Fruit fly (Drosophila melanogaster) whole organism, embryonic: Measurements from ENCODE around the gene CG6414.
A peak's percentile ranks its signal among the peaks of the same experiment; 100 is the strongest.

Experiments
- Antp ChIP-seq: fragments of 200-800 bp; sonication (Bioruptor generic); optimal IDR thresholded peaks from 3 replicates; lab custom pipeline; 2016; ENCODE audit warnings: missing biosample characterization, missing genetic modification characterization
- BEAF-32 ChIP-seq: fragments of 200-800 bp; sonication (Bioruptor generic); optimal IDR thresholded peaks from 3 replicates; lab custom pipeline; 2017; ENCODE audit warnings: missing biosample characterization, missing genetic modification characterization, mild to moderate bottlenecking, moderate library complexity, missing genetic modification reagents
- Bdp1 ChIP-seq: fragments of 200-800 bp; sonication (Bioruptor generic); optimal IDR thresholded peaks from 3 replicates; lab custom pipeline; 2016; ENCODE audit warnings: missing biosample characterization, missing genetic modification characterization
- CG1024 ChIP-seq: fragments of 200-800 bp; sonication (Bioruptor generic); IDR thresholded peaks from 2 replicates; pipeline ENCODE4 v1.3.6; 2022; ENCODE audit warnings: missing biosample characterization, missing genetic modification characterization
- CG11723 ChIP-seq: fragments of 200-800 bp; sonication (Bioruptor generic); optimal IDR thresholded peaks from 2 replicates; lab custom pipeline; 2017; ENCODE audit warnings: missing biosample characterization, mild to moderate bottlenecking, missing genetic modification characterization
- CG13287 ChIP-seq: fragments of 200-800 bp; sonication (Bioruptor generic); IDR thresholded peaks from 2 replicates; pipeline ENCODE4 v1.3.6; 2022; ENCODE audit warnings: missing biosample characterization, missing genetic modification characterization; ENCODE audit not compliant: partially characterized antibody
- CG16815 ChIP-seq: fragments of 200-800 bp; sonication (Bioruptor generic); optimal IDR thresholded peaks from 3 replicates; lab custom pipeline; 2017; ENCODE audit warnings: missing biosample characterization, mild to moderate bottlenecking, missing genetic modification characterization
- CG17328 ChIP-seq: fragments of 200-800 bp; sonication (Bioruptor generic); IDR thresholded peaks from 2 replicates; pipeline ENCODE4 v1.3.6; 2022; ENCODE audit warnings: missing biosample characterization, missing genetic modification characterization
- CG2199 ChIP-seq: fragments of 200-800 bp; sonication (Bioruptor generic); IDR thresholded peaks from 3 replicates; pipeline ENCODE4 v1.3.6; 2022; ENCODE audit warnings: missing biosample characterization, missing genetic modification characterization
- CG2202 ChIP-seq: fragments of 200-800 bp; sonication (Bioruptor generic); optimal IDR thresholded peaks from 2 replicates; lab custom pipeline; 2018; ENCODE audit warnings: missing biosample characterization, mild to moderate bottlenecking, missing genetic modification characterization
- CG30431 ChIP-seq: fragments of 200-800 bp; sonication (Bioruptor generic); optimal IDR thresholded peaks from 2 replicates; lab custom pipeline; 2017; ENCODE audit warnings: missing biosample characterization, missing genetic modification characterization
- CG3065 ChIP-seq: fragments of 200-800 bp; sonication (Bioruptor generic); optimal IDR thresholded peaks from 2 replicates; lab custom pipeline; 2016; ENCODE audit warnings: missing biosample characterization, missing genetic modification characterization
- CG5953 ChIP-seq: fragments of 200-800 bp; sonication (Bioruptor generic); IDR thresholded peaks from 2 replicates; pipeline ENCODE4 v1.3.6; 2022; ENCODE audit warnings: missing biosample characterization, missing genetic modification characterization
- CG6254 ChIP-seq: fragments of 200-800 bp; sonication (Bioruptor generic); optimal IDR thresholded peaks from 3 replicates; lab custom pipeline; 2017; ENCODE audit warnings: mild to moderate bottlenecking, missing biosample characterization, missing genetic modification reagents, missing genetic modification characterization
- CG8388 ChIP-seq: fragments of 200-800 bp; sonication (Bioruptor generic); optimal IDR thresholded peaks from 2 replicates; lab custom pipeline; 2019; ENCODE audit warnings: missing biosample characterization, mild to moderate bottlenecking, missing genetic modification characterization, moderate library complexity
- D19B ChIP-seq: fragments of 200-800 bp; sonication (Bioruptor generic); optimal IDR thresholded peaks from 2 replicates; lab custom pipeline; 2017; ENCODE audit warnings: missing biosample characterization, mild to moderate bottlenecking, missing genetic modification characterization
- Dbx ChIP-seq: fragments of 200-800 bp; sonication (Bioruptor generic); IDR thresholded peaks from 3 replicates; pipeline ENCODE4 v1.3.6; 2022; ENCODE audit warnings: missing biosample characterization, missing genetic modification characterization
- Dip3 ChIP-seq: fragments of 200-800 bp; sonication (Bioruptor generic); optimal IDR thresholded peaks from 3 replicates; lab custom pipeline; 2016; ENCODE audit warnings: missing biosample characterization, missing genetic modification characterization
- Doc3 ChIP-seq: fragments of 200-800 bp; sonication (Bioruptor generic); IDR thresholded peaks from 3 replicates; pipeline ENCODE4 v1.3.6; 2022; ENCODE audit warnings: missing biosample characterization, missing genetic modification characterization; ENCODE audit not compliant: partially characterized antibody
- Drgx ChIP-seq: fragments of 200-800 bp; sonication (Bioruptor generic); IDR thresholded peaks from 2 replicates; pipeline ENCODE4 v1.3.6; 2022; ENCODE audit warnings: missing biosample characterization, missing genetic modification characterization
- Elba2 ChIP-seq: fragments of 200-800 bp; sonication (Bioruptor generic); optimal IDR thresholded peaks from 3 replicates; lab custom pipeline; 2016; ENCODE audit warnings: missing biosample characterization, missing genetic modification characterization
- Fer1 ChIP-seq: fragments of 200-800 bp; sonication (Bioruptor generic); optimal IDR thresholded peaks from 2 replicates; lab custom pipeline; 2017; ENCODE audit warnings: missing biosample characterization, mild to moderate bottlenecking, missing genetic modification characterization
- Fer2 ChIP-seq: fragments of 200-800 bp; sonication (Bioruptor generic); optimal IDR thresholded peaks from 2 replicates; lab custom pipeline; 2018; ENCODE audit warnings: missing biosample characterization, mild to moderate bottlenecking, missing genetic modification characterization, moderate library complexity
- HLH54F ChIP-seq: fragments of 200-800 bp; sonication (Bioruptor generic); optimal IDR thresholded peaks from 3 replicates; lab custom pipeline; 2016; ENCODE audit warnings: missing biosample characterization, missing genetic modification characterization
- Hmx ChIP-seq: fragments of 200-800 bp; sonication (Bioruptor generic); optimal IDR thresholded peaks from 2 replicates; lab custom pipeline; 2016; ENCODE audit warnings: missing biosample characterization, missing genetic modification characterization
- Lim3 ChIP-seq: fragments of 200-800 bp; sonication (Bioruptor generic); IDR thresholded peaks from 2 replicates; pipeline ENCODE4 v1.3.6; 2022; ENCODE audit warnings: missing biosample characterization, missing genetic modification characterization
- Nf-YA ChIP-seq: fragments of 200-800 bp; sonication (Bioruptor generic); IDR thresholded peaks from 2 replicates; pipeline ENCODE4 v1.3.6; 2022; ENCODE audit warnings: missing biosample characterization, missing genetic modification characterization
- Six4 ChIP-seq: fragments of 200-800 bp; sonication (Bioruptor generic); optimal IDR thresholded peaks from 2 replicates; lab custom pipeline; 2016; ENCODE audit warnings: missing biosample characterization, missing genetic modification characterization
- Xbp1 ChIP-seq: fragments of 200-800 bp; sonication (Bioruptor generic); optimal IDR thresholded peaks from 3 replicates; lab custom pipeline; 2016; ENCODE audit warnings: missing biosample characterization, mild to moderate bottlenecking, missing genetic modification characterization
- ato ChIP-seq: fragments of 200-800 bp; sonication (Bioruptor generic); IDR thresholded peaks from 2 replicates; pipeline ENCODE4 v1.3.6; 2022; ENCODE audit warnings: missing biosample characterization, missing genetic modification characterization; ENCODE audit not compliant: partially characterized antibody
- az2 ChIP-seq: fragments of 200-800 bp; sonication (Bioruptor generic); optimal IDR thresholded peaks from 3 replicates; lab custom pipeline; 2016; ENCODE audit warnings: missing biosample characterization, missing genetic modification characterization
- bab2 ChIP-seq: fragments of 200-800 bp; sonication (Bioruptor generic); optimal IDR thresholded peaks from 2 replicates; lab custom pipeline; 2016; ENCODE audit warnings: missing biosample characterization, missing genetic modification characterization
- cad ChIP-seq: fragments of >200 bp; optimal IDR thresholded peaks from 2 replicates; lab custom pipeline; 2017; ENCODE audit warnings: missing biosample characterization, missing genetic modification characterization
- chn ChIP-seq: fragments of 200-800 bp; sonication (Bioruptor generic); optimal IDR thresholded peaks from 2 replicates; lab custom pipeline; 2016; ENCODE audit warnings: missing biosample characterization, missing genetic modification characterization
- dimm ChIP-seq: fragments of 200-800 bp; sonication (Bioruptor generic); IDR thresholded peaks from 2 replicates; pipeline ENCODE4 v1.3.6; 2022; ENCODE audit warnings: missing biosample characterization, missing genetic modification characterization
- ems ChIP-seq: fragments of 200-800 bp; sonication (Bioruptor generic); optimal IDR thresholded peaks from 3 replicates; lab custom pipeline; 2016; ENCODE audit warnings: missing biosample characterization, missing genetic modification characterization
- fru ChIP-seq: fragments of >200 bp; optimal IDR thresholded peaks from 2 replicates; lab custom pipeline; 2017
- gem ChIP-seq: fragments of 200-800 bp; sonication (Bioruptor generic); optimal IDR thresholded peaks from 2 replicates; lab custom pipeline; 2019; ENCODE audit warnings: missing biosample characterization, mild to moderate bottlenecking, missing genetic modification characterization, moderate library complexity
- gsb ChIP-seq: fragments of 200-800 bp; sonication (Bioruptor generic); IDR thresholded peaks from 2 replicates; pipeline ENCODE4 v1.3.6; 2022; ENCODE audit warnings: missing biosample characterization, missing genetic modification characterization
- jigr1 ChIP-seq: fragments of 200-800 bp; sonication (Bioruptor generic); IDR thresholded peaks from 3 replicates; pipeline ENCODE4 v1.3.6; 2022; ENCODE audit warnings: missing biosample characterization, missing genetic modification characterization
- lab ChIP-seq: fragments of 200-800 bp; sonication (Bioruptor generic); optimal IDR thresholded peaks from 3 replicates; lab custom pipeline; 2017; ENCODE audit warnings: missing biosample characterization, missing genetic modification characterization, mild to moderate bottlenecking, moderate library complexity, missing genetic modification reagents
- lov ChIP-seq, 2 experiments: fragments of 200-800 bp in 1 of 2; fragments of >200 bp in 1 of 2; sonication (Bioruptor generic) in 1 of 2; IDR thresholded peaks in 1 of 2; optimal IDR thresholded peaks in 1 of 2; 2 replicates in 1 of 2; 3 replicates in 1 of 2; pipeline versions ENCODE4 v1.3.6 to Lab custom; 2017 to 2022; ENCODE audit warnings: missing biosample characterization in 1 of 2, missing genetic modification characterization in 1 of 2
- nau ChIP-seq: fragments of 200-800 bp; sonication (Bioruptor generic); optimal IDR thresholded peaks from 3 replicates; lab custom pipeline; 2017; ENCODE audit warnings: missing biosample characterization, mild to moderate bottlenecking, missing genetic modification characterization, missing genetic modification reagents
- p53 ChIP-seq: fragments of 200-800 bp; sonication (Bioruptor generic); optimal IDR thresholded peaks from 2 replicates; lab custom pipeline; 2016; ENCODE audit warnings: missing biosample characterization, missing genetic modification characterization
- sd ChIP-seq: fragments of 200-800 bp; sonication (Bioruptor generic); optimal IDR thresholded peaks from 3 replicates; lab custom pipeline; 2018; ENCODE audit warnings: missing biosample characterization, mild to moderate bottlenecking, missing genetic modification characterization, moderate library complexity
- sens-2 ChIP-seq: fragments of 200-800 bp; sonication (Bioruptor generic); IDR thresholded peaks from 2 replicates; pipeline ENCODE4 v1.3.6; 2022; ENCODE audit warnings: missing biosample characterization, missing genetic modification characterization
- seq ChIP-seq: fragments of 200-800 bp; sonication (Bioruptor generic); IDR thresholded peaks from 2 replicates; pipeline ENCODE4 v1.3.6; 2022; ENCODE audit warnings: missing biosample characterization, missing genetic modification characterization
- tio ChIP-seq: fragments of 200-800 bp; sonication (Bioruptor generic); optimal IDR thresholded peaks from 2 replicates; lab custom pipeline; 2017; ENCODE audit warnings: missing biosample characterization, missing genetic modification characterization, inconsistent platforms
- vnd ChIP-seq: fragments of 200-800 bp; sonication (Bioruptor generic); IDR thresholded peaks from 3 replicates; pipeline ENCODE4 v1.3.6; 2022; ENCODE audit warnings: missing biosample characterization, missing genetic modification characterization; ENCODE audit not compliant: partially characterized antibody
- vvl ChIP-seq: fragments of 200-800 bp; sonication (Bioruptor generic); IDR thresholded peaks from 2 replicates; pipeline ENCODE4 v1.3.6; 2022; ENCODE audit warnings: missing biosample characterization, missing genetic modification characterization
- wek ChIP-seq: fragments of 200-800 bp; sonication (Bioruptor generic); optimal IDR thresholded peaks from 3 replicates; lab custom pipeline; 2018; ENCODE audit warnings: missing biosample characterization, mild to moderate bottlenecking, missing genetic modification characterization, moderate library complexity
- wor ChIP-seq: fragments of 200-800 bp; sonication (Bioruptor generic); IDR thresholded peaks from 2 replicates; pipeline ENCODE4 v1.3.6; 2022; ENCODE audit warnings: missing biosample characterization, missing genetic modification characterization

The CG6414 gene

dm6 chrX:4010835-4011234 lies 39.7 kb upstream of the CG6414 start (continued):
- TF ChIP-seq D19B (GFP tag; lab: Kevin White, UChicago) (no peak), CG2202 (tag; lab: Kevin White, UChicago) (peak; percentile 9), Six4 (GFP tag; lab: Kevin White, UChicago) (peak; percentile 45), BEAF-32 (GFP tag; lab: Kevin White, UChicago) (no peak), Dip3 (peak; percentile 36), seq (GFP tag; lab: Robert Waterston, UW) (no peak), HLH54F (GFP tag; lab: Kevin White, UChicago) (peak; percentile 14), Lim3 (no peak), bab2 (GFP tag; lab: Kevin White, UChicago) (peak; percentile 42), CG17328 (GFP tag; lab: Robert Waterston, UW) (peak; percentile 42; the same call in 1 of the 2 replicates), Fer1 (peak; percentile 50), ems (GFP tag; lab: Kevin White, UChicago) (peak; percentile 9), lov (optimal IDR thresholded peaks at IDR 0.05; lab: Kevin White, UChicago) (no peak), lov (GFP tag; IDR thresholded peaks at IDR 0.05; lab: Robert Waterston, UW) (0 out of 3 replicates have a peak, but pooled peaks have one; percentile 16), Hmx (GFP tag; lab: Kevin White, UChicago) (no peak), CG6254 (no peak), lab (GFP tag; lab: Kevin White, UChicago) (peak; percentile 77), CG8388 (peak; percentile 43), nau (GFP tag; lab: Kevin White, UChicago) (no peak), ato (GFP tag; lab: Robert Waterston, UW) (no peak), CG30431 (peak; percentile 39), Fer2 (tag; lab: Kevin White, UChicago) (no peak), CG5953 (GFP tag; lab: Robert Waterston, UW) (no peak), az2 (GFP tag; lab: Kevin White, UChicago) (peak; percentile 48), Antp (GFP tag; lab: Kevin White, UChicago) (peak; percentile 73), CG11723 (GFP tag; lab: Kevin White, UChicago) (no peak), wor (no peak), Doc3 (GFP tag; lab: Robert Waterston, UW) (no peak), dimm (no peak), CG3065 (GFP tag; lab: Kevin White, UChicago) (no peak), sens-2 (GFP tag; lab: Robert Waterston, UW) (no peak), p53 (GFP tag; lab: Kevin White, UChicago) (no peak), Drgx (no peak), Nf-YA (GFP tag; lab: Robert Waterston, UW) (no peak), CG2199 (GFP tag; lab: Robert Waterston, UW) (no peak), CG16815 (GFP tag; lab: Kevin White, UChicago) (peak; percentile 32), sd (no peak), wek (GFP tag; lab: Kevin White, UChicago) (no peak), CG1024 (GFP tag; lab: Robert Waterston, UW) (no peak), Bdp1 (GFP tag; lab: Kevin White, UChicago) (no peak), chn (GFP tag; lab: Kevin White, UChicago) (peak; percentile 20), Dbx (GFP tag; lab: Robert Waterston, UW) (no peak), gsb (no peak), vvl (peak; percentile 69), CG13287 (GFP tag; lab: Robert Waterston, UW) (no peak), gem (peak; percentile 73), jigr1 (GFP tag; lab: Robert Waterston, UW) (no peak), cad (no peak), Xbp1 (peak; percentile 58), Elba2 (GFP tag; lab: Kevin White, UChicago) (no peak), tio (GFP tag; lab: Kevin White, UChicago) (peak; percentile 23), fru (no peak), vnd (no peak)
